Worm (Caenorhabditis elegans) whole organism, late embryonic: ENCODE measurements around the gene bet-2.

ENCODE experiments used
- C08G9.2 ChIP-seq: sonication (generic microtip); optimal IDR thresholded peaks from 2 replicates; lab custom pipeline; 2016; ENCODE audit warnings: mild to moderate bottlenecking, missing genetic modification characterization, moderate library complexity, missing compliant biosample characterization
- F13H6.1 ChIP-seq: sonication (generic microtip); optimal IDR thresholded peaks from 2 replicates; lab custom pipeline; 2016; ENCODE audit warnings: missing genetic modification characterization, missing compliant biosample characterization
- K02D7.2 ChIP-seq: sonication (generic microtip); optimal IDR thresholded peaks from 2 replicates; lab custom pipeline; 2017; ENCODE audit warnings: mild to moderate bottlenecking, missing genetic modification characterization, missing compliant biosample characterization
- K09A11.1 ChIP-seq: sonication (generic microtip); optimal IDR thresholded peaks from 2 replicates; lab custom pipeline; 2017; ENCODE audit warnings: antibody characterized with exemption, mild to moderate bottlenecking, missing genetic modification characterization, missing compliant biosample characterization; ENCODE audit not compliant: insufficient read depth
- T23F11.4 ChIP-seq: fragments of 200-800 bp; sonication (Bioruptor generic); optimal IDR thresholded peaks from 2 replicates; lab custom pipeline; 2018; ENCODE audit warnings: mild to moderate bottlenecking, missing genetic modification characterization, missing compliant biosample characterization
- ceh-18 ChIP-seq: sonication (generic microtip); optimal IDR thresholded peaks from 2 replicates; lab custom pipeline; 2016; ENCODE audit warnings: missing genetic modification characterization, missing compliant biosample characterization
- ceh-19 ChIP-seq: fragments of 200-800 bp; sonication (Bioruptor generic); optimal IDR thresholded peaks from 2 replicates; lab custom pipeline; 2018; ENCODE audit warnings: mild to moderate bottlenecking, missing genetic modification characterization, missing compliant biosample characterization
- ceh-2 ChIP-seq: sonication (generic microtip); optimal IDR thresholded peaks from 2 replicates; lab custom pipeline; 2016; ENCODE audit warnings: missing genotype, missing genetic modification characterization, missing compliant biosample characterization
- ceh-31 ChIP-seq: sonication (generic microtip); optimal IDR thresholded peaks from 2 replicates; lab custom pipeline; 2016; ENCODE audit warnings: missing genetic modification characterization, missing compliant biosample characterization
- ceh-34 ChIP-seq: sonication (generic microtip); optimal IDR thresholded peaks from 2 replicates; lab custom pipeline; 2016; ENCODE audit warnings: mild to moderate bottlenecking, missing genetic modification characterization, missing compliant biosample characterization
- ceh-45 ChIP-seq: fragments of 200-800 bp; sonication (Bioruptor generic); IDR thresholded peaks from 2 replicates; pipeline ENCODE4 v1.3.6; 2022; ENCODE audit warnings: missing genetic modification reagents, missing genetic modification characterization, missing compliant biosample characterization
- che-1 ChIP-seq: sonication (generic microtip); optimal IDR thresholded peaks from 2 replicates; lab custom pipeline; 2016; ENCODE audit warnings: mild to moderate bottlenecking, missing genetic modification characterization, missing compliant biosample characterization
- dve-1 ChIP-seq: sonication (generic microtip); optimal IDR thresholded peaks from 2 replicates; lab custom pipeline; 2017; ENCODE audit warnings: antibody characterized with exemption, mild to moderate bottlenecking, missing genetic modification characterization, missing compliant biosample characterization
- elt-2 ChIP-seq: sonication (generic microtip); optimal IDR thresholded peaks from 2 replicates; lab custom pipeline; 2016; ENCODE audit warnings: missing genetic modification reagents, missing genetic modification characterization, missing compliant biosample characterization
- ets-4 ChIP-seq: sonication (generic microtip); optimal IDR thresholded peaks from 2 replicates; lab custom pipeline; 2016; ENCODE audit warnings: missing genetic modification characterization, missing compliant biosample characterization
- fax-1 ChIP-seq: sonication (generic microtip); optimal IDR thresholded peaks from 2 replicates; lab custom pipeline; 2016; ENCODE audit warnings: missing genotype, missing genetic modification characterization, missing compliant biosample characterization
- fkh-10 ChIP-seq: fragments of 150-350 bp; optimal IDR thresholded peaks from 2 replicates; lab custom pipeline; 2014; ENCODE audit warnings: missing biosample characterization, missing genetic modification reagents, missing genetic modification characterization
- fkh-6 ChIP-seq: sonication (generic microtip); optimal IDR thresholded peaks from 2 replicates; lab custom pipeline; 2016; ENCODE audit warnings: missing genetic modification characterization, missing compliant biosample characterization
- hlh-15 ChIP-seq: sonication (generic microtip); optimal IDR thresholded peaks from 2 replicates; lab custom pipeline; 2016; ENCODE audit warnings: missing genetic modification characterization, missing compliant biosample characterization
- lim-6 ChIP-seq: sonication (generic microtip); optimal IDR thresholded peaks from 2 replicates; lab custom pipeline; 2016; ENCODE audit warnings: missing genetic modification characterization, missing compliant biosample characterization
- lin-11 ChIP-seq: fragments of 200-800 bp; sonication (Bioruptor generic); optimal IDR thresholded peaks from 2 replicates; lab custom pipeline; 2018; ENCODE audit warnings: mild to moderate bottlenecking, missing genetic modification characterization, missing compliant biosample characterization
- madf-2 ChIP-seq: sonication (generic microtip); optimal IDR thresholded peaks from 2 replicates; lab custom pipeline; 2017; ENCODE audit warnings: missing genetic modification characterization, missing compliant biosample characterization
- nfya-1 ChIP-seq: sonication (generic microtip); optimal IDR thresholded peaks from 2 replicates; lab custom pipeline; 2017; ENCODE audit warnings: missing genetic modification characterization, mild to moderate bottlenecking, missing compliant biosample characterization, antibody characterized with exemption, moderate library complexity
- nhr-232 ChIP-seq: sonication (generic microtip); optimal IDR thresholded peaks from 2 replicates; lab custom pipeline; 2016; ENCODE audit warnings: missing genetic modification characterization, missing compliant biosample characterization
- odd-2 ChIP-seq: sonication (generic microtip); optimal IDR thresholded peaks from 2 replicates; lab custom pipeline; 2017; ENCODE audit warnings: antibody characterized with exemption, mild to moderate bottlenecking, missing genetic modification characterization, missing compliant biosample characterization
- pha-2 ChIP-seq: sonication (generic microtip); optimal IDR thresholded peaks from 2 replicates; lab custom pipeline; 2017; ENCODE audit warnings: mild to moderate bottlenecking, missing genetic modification characterization, missing compliant biosample characterization
- pqm-1 ChIP-seq: sonication (generic microtip); optimal IDR thresholded peaks from 2 replicates; lab custom pipeline; 2016; ENCODE audit warnings: missing genetic modification characterization, missing compliant biosample characterization
- ref-2 ChIP-seq: sonication (generic microtip); optimal IDR thresholded peaks from 2 replicates; lab custom pipeline; 2016; ENCODE audit warnings: missing genetic modification characterization, missing compliant biosample characterization
- rnt-1 ChIP-seq: sonication (generic microtip); optimal IDR thresholded peaks from 2 replicates; lab custom pipeline; 2016; ENCODE audit warnings: missing genetic modification characterization, missing compliant biosample characterization
- sdc-2 ChIP-seq: sonication (generic microtip); optimal IDR thresholded peaks from 2 replicates; lab custom pipeline; 2016; ENCODE audit warnings: missing genotype, missing genetic modification characterization, missing compliant biosample characterization
- sox-2 ChIP-seq: fragments of 200-800 bp; sonication (Bioruptor generic); IDR thresholded peaks from 2 replicates; pipeline ENCODE4 v1.3.6; 2022; ENCODE audit warnings: missing genetic modification reagents, missing genetic modification characterization, missing compliant biosample characterization
- syd-9 ChIP-seq: sonication (generic microtip); optimal IDR thresholded peaks from 2 replicates; lab custom pipeline; 2016; ENCODE audit warnings: mild to moderate bottlenecking, missing genetic modification characterization, moderate library complexity, missing compliant biosample characterization
- tbx-2 ChIP-seq: sonication (generic microtip); optimal IDR thresholded peaks from 2 replicates; lab custom pipeline; 2016; ENCODE audit warnings: missing genetic modification characterization, missing compliant biosample characterization
- tbx-7 ChIP-seq: sonication (generic microtip); optimal IDR thresholded peaks from 2 replicates; lab custom pipeline; 2016; ENCODE audit warnings: missing genotype, missing genetic modification characterization, missing compliant biosample characterization
- unc-3 ChIP-seq, 2 experiments: fragments of 200-800 bp in 1 of 2; sonication (Bioruptor generic) in 1 of 2; sonication (generic microtip) in 1 of 2; conservative IDR thresholded peaks in 1 of 2; optimal IDR thresholded peaks in 1 of 2; 2 replicates each; pipeline versions ENCODE4 v1.3.6 to Lab custom; 2016 to 2022; ENCODE audit warnings: missing compliant biosample characterization in 2 of 2, missing genetic modification characterization in 2 of 2, missing genetic modification reagents in 1 of 2
- unc-42 ChIP-seq: sonication (generic microtip); optimal IDR thresholded peaks from 2 replicates; lab custom pipeline; 2016; ENCODE audit warnings: missing genotype, missing genetic modification characterization, missing compliant biosample characterization
- unc-55 ChIP-seq: sonication (generic microtip); optimal IDR thresholded peaks from 2 replicates; lab custom pipeline; 2017; ENCODE audit warnings: missing biosample characterization, missing genetic modification reagents, missing genetic modification characterization
- unc-86 ChIP-seq: sonication (generic microtip); optimal IDR thresholded peaks from 2 replicates; lab custom pipeline; 2016; ENCODE audit warnings: missing genetic modification characterization, missing compliant biosample characterization

Gene bet-2

DNA sequence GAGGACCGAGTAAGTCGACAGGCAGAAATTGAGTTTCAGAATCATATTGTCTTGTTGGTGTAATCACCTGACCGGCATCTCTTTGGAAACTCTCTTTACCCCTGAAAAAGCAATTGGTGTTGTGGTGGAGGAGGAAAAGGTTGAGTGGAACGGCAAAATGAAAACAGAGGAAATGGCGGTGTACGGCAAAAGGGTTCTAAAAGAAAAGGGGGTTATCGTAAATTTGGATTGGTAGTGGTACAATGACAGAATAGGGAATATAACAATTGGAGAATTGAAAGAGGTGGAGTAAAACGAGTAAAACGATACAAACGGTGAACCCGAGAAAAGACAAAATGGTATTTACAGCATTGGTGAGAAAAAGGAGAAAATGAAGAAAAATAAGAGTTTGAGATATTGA lies 24.2 kb downstream of the bet-2 start, which contains the start of gene sdn-1:
Gene sdn-1 (minus strand): TSS at position 101 of the 400 bp plus-strand sequence.
- TF ChIP-seq F13H6.1 (tag; lab: Kevin White, UChicago): no peak

DNA sequence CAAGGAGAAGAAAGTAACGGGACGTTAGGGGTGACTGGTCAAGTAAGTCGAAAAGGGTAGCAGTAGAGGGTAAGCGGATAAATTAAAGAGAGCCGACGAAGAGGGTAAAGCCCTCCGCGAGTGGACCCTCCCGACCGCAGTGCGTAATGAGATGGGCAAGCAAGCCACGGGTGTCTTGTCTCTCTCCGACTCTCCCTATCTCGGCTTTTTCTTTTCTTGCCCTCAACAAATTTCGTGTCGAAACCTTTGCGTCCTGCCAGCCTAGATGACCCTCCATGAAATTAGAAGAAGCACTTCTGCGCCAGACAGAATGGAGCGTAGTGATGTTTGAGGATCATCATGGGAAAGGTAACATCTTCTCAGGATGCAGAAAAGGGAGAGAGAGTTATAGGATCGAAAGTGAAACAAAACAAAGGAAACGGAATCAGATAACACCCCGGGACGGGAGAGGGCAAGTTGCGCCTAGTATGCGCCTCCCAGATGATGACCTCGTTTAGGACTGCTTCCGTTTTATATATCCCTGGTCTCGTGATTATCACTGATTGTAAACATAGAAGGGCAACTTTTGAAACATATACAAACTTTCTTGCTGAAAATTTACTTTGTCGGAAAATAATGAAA lies 24.8 kb downstream of the bet-2 start:
- TF ChIP-seq tbx-2 (tag; lab: Kevin White, UChicago) (peak; percentile 29), ceh-19 (GFP tag; lab: Kevin White, UChicago) (peak; percentile 18), ceh-31 (tag; lab: Kevin White, UChicago) (peak; percentile 44), ceh-2 (tag; lab: Kevin White, UChicago) (peak; percentile 12), pqm-1 (tag; lab: Kevin White, UChicago) (no peak), K09A11.1 (tag; lab: Kevin White, UChicago) (no peak), ceh-18 (tag; lab: Kevin White, UChicago) (no peak), nfya-1 (tag; lab: Kevin White, UChicago) (peak; percentile 1), unc-42 (tag; lab: Kevin White, UChicago) (peak; percentile 45), T23F11.4 (peak; percentile 39)

DNA sequence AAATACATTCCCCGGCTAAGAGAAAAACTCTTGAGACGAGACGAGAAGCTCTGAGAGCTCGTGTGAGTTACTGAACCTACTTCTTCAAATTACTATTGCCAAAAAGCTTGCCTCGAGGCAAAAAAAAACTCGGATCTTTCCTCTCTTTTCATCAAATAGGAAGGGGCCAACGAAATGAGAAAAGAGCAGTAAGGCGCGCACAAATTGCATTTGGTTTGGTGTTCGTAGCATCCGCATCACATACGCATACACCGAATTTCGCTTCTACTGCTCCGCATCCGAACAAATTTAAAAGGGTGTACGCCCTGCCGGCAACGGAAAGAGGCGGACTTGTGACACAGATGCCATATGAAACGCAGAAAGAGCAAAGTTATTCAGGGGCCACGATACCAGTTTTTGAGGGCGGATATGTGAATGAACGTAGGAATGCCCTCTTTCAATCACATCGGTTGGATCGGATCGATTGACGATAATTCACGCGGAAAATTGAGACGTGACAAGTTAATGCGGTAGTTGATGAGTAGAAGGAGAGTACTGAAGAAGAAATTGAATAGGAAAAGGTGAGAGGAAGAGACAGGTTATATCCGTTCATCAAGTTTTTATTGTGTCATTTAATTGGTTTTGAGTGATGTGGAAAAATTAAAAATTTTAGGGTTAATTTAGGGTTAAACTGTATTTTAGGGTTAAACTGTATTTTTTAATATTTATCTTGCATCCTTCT lies 25.8 kb downstream of the bet-2 start:
- no peak for TF ChIP-seq tbx-7
- TF ChIP-seq sox-2 (GFP tag; lab: Robert Waterston, UW): no peak
- no peak for TF ChIP-seq lin-11 (tag; lab: Kevin White, UChicago)
- no peak for TF ChIP-seq ceh-31 (tag; lab: Kevin White, UChicago)
- no peak for TF ChIP-seq madf-2 (tag; lab: Kevin White, UChicago)
- TF ChIP-seq unc-42 (tag; lab: Kevin White, UChicago): peak; percentile 89
- no peak for TF ChIP-seq unc-86 (tag; lab: Kevin White, UChicago)
- TF ChIP-seq elt-2 (tag; lab: Kevin White, UChicago): no peak
- no peak for TF ChIP-seq che-1 (tag; lab: Kevin White, UChicago)
- TF ChIP-seq dve-1 (tag; lab: Kevin White, UChicago): no peak
- no peak for TF ChIP-seq ceh-45 (GFP tag; lab: Robert Waterston, UW)
- peak; percentile 36 for TF ChIP-seq unc-55 (GFP tag; lab: Kevin White, UChicago)
- no peak for TF ChIP-seq ets-4 (tag; lab: Kevin White, UChicago)
- TF ChIP-seq, all 69 proteins: peak for 2

DNA sequence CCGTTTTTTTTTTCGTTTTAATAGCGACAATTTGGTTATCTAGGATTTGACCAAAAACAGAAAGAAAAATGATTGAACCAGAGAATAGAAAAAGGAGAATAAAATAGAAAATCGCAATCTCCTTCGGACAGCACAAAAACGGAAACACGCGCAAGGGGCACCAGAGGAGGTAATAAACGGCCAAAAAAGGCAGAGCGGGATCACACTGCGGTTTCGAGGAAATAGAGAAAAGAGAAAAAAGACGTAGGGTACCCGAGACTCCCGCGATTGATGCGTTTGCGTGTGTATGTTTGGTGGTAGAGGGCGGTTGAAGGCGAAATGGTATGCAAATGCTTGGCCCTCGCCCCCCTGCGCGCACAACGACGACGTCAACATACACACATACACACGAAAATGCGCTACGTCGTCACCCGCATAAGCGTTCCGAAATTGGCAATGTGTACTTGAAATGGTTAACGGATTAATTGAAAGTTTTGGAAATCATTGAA lies 27.4 kb downstream of the bet-2 start:
- TF ChIP-seq fkh-6 (tag; lab: Kevin White, UChicago): no peak
- peak; percentile 4 for TF ChIP-seq rnt-1 (tag; lab: Kevin White, UChicago)
- peak; percentile 8 for TF ChIP-seq C08G9.2 (tag; lab: Kevin White, UChicago)
- peak; percentile 7 for TF ChIP-seq nhr-232
- TF ChIP-seq ref-2 (tag; lab: Kevin White, UChicago): peak; percentile 47
- peak; percentile 15 for TF ChIP-seq ceh-2 (tag; lab: Kevin White, UChicago)
- TF ChIP-seq ceh-18 (tag; lab: Kevin White, UChicago): no peak

DNA sequence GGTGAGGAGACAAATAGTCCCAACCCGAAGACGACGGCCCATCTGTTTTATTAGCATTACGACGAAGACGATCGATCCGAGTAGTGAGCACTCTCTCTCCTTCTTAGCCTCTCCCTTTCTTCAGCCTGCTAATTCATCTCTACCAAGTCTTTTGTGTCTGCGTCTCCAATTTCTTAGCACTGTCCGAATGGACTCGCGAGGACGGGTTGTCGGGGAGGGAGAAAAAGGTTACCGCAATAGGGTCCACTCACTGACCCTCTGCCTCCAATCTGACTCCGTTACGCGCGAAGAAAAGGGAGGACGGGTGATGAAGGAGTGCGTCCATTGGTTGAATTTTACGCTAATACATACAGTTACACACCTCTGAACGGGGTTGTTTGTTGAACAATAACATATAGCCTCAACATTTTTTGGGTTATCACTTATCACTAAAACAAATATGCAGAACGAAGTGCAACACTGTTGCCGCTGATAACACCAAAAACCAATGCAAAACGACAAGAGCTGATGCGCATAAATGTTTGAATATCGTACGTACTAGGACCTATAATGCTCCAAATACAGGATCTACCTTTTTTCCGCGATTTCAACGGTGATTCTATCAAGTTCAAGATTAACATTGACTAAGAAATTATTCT lies 28.6 kb downstream of the bet-2 start:
- TF ChIP-seq tbx-2 (tag; lab: Kevin White, UChicago) (peak; percentile 56), madf-2 (tag; lab: Kevin White, UChicago) (no peak), dve-1 (tag; lab: Kevin White, UChicago) (no peak), elt-2 (tag; lab: Kevin White, UChicago) (peak; percentile 89), lim-6 (tag; lab: Kevin White, UChicago) (no peak), nhr-232 (no peak), fax-1 (tag; lab: Kevin White, UChicago) (no peak), sdc-2 (tag; lab: Kevin White, UChicago) (peak; percentile 30), fkh-10 (GFP tag; lab: Kevin White, UChicago) (no peak), K02D7.2 (no peak), fkh-6 (tag; lab: Kevin White, UChicago) (no peak), pqm-1 (tag; lab: Kevin White, UChicago) (no peak), hlh-15 (tag; lab: Kevin White, UChicago) (no peak), ceh-45 (GFP tag; lab: Robert Waterston, UW) (no peak), T23F11.4 (no peak), syd-9 (tag; lab: Kevin White, UChicago) (no peak), unc-3 (GFP tag; conservative IDR thresholded peaks at IDR 0.05; lab: Robert Waterston, UW) (no peak), unc-3 (tag; optimal IDR thresholded peaks at IDR 0.05; lab: Kevin White, UChicago) (no peak), ref-2 (tag; lab: Kevin White, UChicago) (peak; percentile 64), sox-2 (GFP tag; lab: Robert Waterston, UW) (no peak), pha-2 (no peak), ceh-34 (tag; lab: Kevin White, UChicago) (peak; percentile 27), odd-2 (tag; lab: Kevin White, UChicago) (no peak)
